Fruit fly (Drosophila melanogaster): ENCODE measurements around the gene CG10359.

DNA sequence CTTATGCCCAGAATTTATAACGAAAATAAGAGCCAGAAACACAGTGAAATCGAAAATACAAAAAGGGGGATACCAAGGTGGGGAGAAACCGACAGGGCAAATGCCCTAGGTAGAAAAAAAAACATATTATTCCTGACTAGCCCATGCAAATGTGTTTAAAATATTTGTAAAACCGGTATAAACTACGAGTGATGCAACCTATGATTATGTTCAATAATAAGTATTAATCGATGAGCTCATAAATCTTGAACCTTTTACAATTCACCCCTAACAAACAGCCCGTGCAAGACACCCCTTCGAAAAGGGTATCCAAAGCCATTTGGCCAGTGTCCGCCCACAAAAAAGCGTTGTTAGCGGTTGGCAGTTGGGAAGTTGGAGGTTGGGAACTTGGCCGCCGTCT lies 45.9 kb downstream of the CG10359 start:
- TF ChIP-seq CG11902 (GFP tag; optimal IDR thresholded peaks at IDR 0.05): no peak
- TF ChIP-seq ss (GFP tag; optimal IDR thresholded peaks at IDR 0.05): no peak
- no peak for TF ChIP-seq CG9139 (GFP tag; optimal IDR thresholded peaks at IDR 0.05)
- no peak for TF ChIP-seq cyc (GFP tag; optimal IDR thresholded peaks at IDR 0.05)
- TF ChIP-seq CG31627 (GFP tag; optimal IDR thresholded peaks at IDR 0.05): no peak
- TF ChIP-seq svp (GFP tag): peak; percentile 66
- no peak for TF ChIP-seq Sox15 (GFP tag; optimal IDR thresholded peaks at IDR 0.05)
- TF ChIP-seq Gug (GFP tag; IDR thresholded peaks at IDR 0.05): no peak
- TF ChIP-seq Blimp-1 (GFP tag; optimal IDR thresholded peaks at IDR 0.05): peak; percentile 25
- no peak for TF ChIP-seq topi (GFP tag; optimal IDR thresholded peaks at IDR 0.05)
- no peak for TF ChIP-seq CG8119 (GFP tag; IDR thresholded peaks at IDR 0.05)
